Fruit fly (Drosophila melanogaster) whole organism, embryonic: ENCODE data around the gene Nxf3.

Source experiments
- CG2678 ChIP-seq: fragments of 200-800 bp; sonication (Bioruptor generic); optimal IDR thresholded peaks from 3 replicates; lab custom pipeline; 2019; ENCODE audit warnings: missing biosample characterization, mild to moderate bottlenecking, missing genetic modification characterization, moderate library complexity
- NFAT ChIP-seq: fragments of 200-800 bp; sonication (Bioruptor generic); IDR thresholded peaks from 2 replicates; pipeline ENCODE4 v1.3.6; 2022; ENCODE audit warnings: missing biosample characterization, missing genetic modification characterization

dm6 chr3L:14001658-14002523, 36.9 kb downstream of the Nxf3 start, which contains the start of the genes Nprl3 and upSET:
- TF ChIP-seq CG2678 (tag; lab: Kevin White, UChicago): peak; percentile 14
- no peak for TF ChIP-seq NFAT (GFP tag; lab: Robert Waterston, UW)
